Fruit fly (Drosophila melanogaster): ENCODE results near the gene trbl.

trbl gene

DNA sequence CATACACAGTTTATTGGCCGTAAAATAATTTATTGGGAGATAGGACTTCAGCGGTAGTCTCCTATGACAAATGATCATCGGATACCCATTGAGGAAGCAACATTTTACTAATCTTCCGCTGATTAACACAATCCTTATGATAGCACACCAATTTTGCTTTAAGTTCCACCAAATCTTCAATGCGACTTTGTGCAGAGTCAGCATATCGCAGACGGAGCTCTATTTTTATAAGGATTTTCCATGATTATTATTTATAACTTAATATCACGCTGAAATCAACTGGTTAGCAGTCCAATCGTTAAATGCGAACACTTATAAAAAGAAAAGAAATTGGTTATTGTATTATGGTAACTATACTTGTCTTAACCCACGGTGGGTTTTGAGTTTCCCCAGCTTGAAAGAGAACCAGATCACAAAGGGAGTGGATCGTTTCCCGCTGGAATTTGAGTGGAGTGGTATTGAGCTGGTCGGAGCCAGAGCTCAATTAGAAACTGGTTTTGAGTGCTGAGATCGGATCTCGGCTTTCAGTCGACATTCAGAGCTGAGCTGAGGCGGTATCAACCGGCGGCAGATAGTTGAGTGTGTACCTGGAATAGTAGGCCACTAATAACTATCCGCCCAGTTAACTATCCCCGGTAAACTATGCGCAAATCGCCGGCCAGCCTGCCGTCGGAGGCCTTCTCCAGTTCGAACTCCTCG lies 34.6 kb downstream of the trbl start, which contains the start of the genes Toll-9 and in:
Toll-9 (minus strand) TSS at position 51 of the 699 bp plus-strand sequence.
in (plus strand) TSS at position 525 of the 699 bp plus-strand sequence.
- TF ChIP-seq usp (GFP tag; optimal IDR thresholded peaks at IDR 0.05) (no peak), psq (optimal IDR thresholded peaks at IDR 0.05) (no peak)

DNA sequence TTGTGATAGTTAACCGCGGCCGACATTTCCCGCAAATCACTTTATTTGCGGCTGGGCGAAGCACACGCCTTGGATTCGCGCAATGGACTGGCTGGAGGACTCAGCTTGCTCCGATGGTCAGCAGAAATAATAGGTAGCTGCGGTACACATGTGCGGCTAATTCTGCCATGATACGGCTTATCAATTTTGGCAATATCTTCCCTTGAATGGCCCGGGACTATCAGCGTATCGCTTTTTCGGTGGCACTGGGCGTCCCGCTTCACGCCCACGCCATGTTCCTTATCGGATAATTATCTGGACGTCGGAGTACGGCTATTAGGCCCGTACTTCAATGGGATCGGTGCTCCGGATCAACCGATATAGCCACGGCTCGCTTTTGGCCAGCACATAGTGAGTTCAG lies 35.3 kb downstream of the trbl start:
- TF ChIP-seq Dll (optimal IDR thresholded peaks at IDR 0.05): no peak
- TF ChIP-seq usp (GFP tag; optimal IDR thresholded peaks at IDR 0.05): no peak
- no peak for TF ChIP-seq psq (optimal IDR thresholded peaks at IDR 0.05)
- TF ChIP-seq CG8478 (optimal IDR thresholded peaks at IDR 0.05): no peak
- no peak for TF ChIP-seq pan (optimal IDR thresholded peaks at IDR 0.05)
- TF ChIP-seq EcR (GFP tag; optimal IDR thresholded peaks at IDR 0.05): no peak

DNA sequence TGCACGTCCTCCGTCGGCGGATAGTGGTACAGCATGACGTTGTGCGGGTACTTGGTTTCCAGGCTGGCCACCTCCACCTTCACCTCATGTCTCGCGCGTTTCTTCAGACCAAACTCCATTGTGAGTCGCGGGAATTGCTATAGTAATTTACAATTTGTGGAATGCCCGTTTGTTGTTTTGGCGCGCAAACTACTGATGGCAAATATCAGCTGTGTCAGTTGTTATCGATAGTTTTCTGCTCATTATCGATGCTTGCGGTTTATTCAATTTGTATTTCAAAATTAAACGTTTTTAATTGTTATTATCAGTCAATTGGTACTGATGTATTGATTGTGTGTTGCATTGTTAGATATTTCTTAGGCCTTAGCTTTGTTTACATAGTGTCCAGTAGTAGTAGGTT lies 40.0 kb downstream of the trbl start, which contains the start of gene Prim2:
Prim2 (minus strand) TSS at position 197 of the 400 bp plus-strand sequence.
- no peak for TF ChIP-seq CG8478 (optimal IDR thresholded peaks at IDR 0.05)
- TF ChIP-seq pan (optimal IDR thresholded peaks at IDR 0.05): no peak
- no peak for TF ChIP-seq psq (optimal IDR thresholded peaks at IDR 0.05)
- no peak for TF ChIP-seq EcR (GFP tag; optimal IDR thresholded peaks at IDR 0.05)
- TF ChIP-seq usp (GFP tag; optimal IDR thresholded peaks at IDR 0.05): no peak
- no peak for TF ChIP-seq Dll (optimal IDR thresholded peaks at IDR 0.05)

DNA sequence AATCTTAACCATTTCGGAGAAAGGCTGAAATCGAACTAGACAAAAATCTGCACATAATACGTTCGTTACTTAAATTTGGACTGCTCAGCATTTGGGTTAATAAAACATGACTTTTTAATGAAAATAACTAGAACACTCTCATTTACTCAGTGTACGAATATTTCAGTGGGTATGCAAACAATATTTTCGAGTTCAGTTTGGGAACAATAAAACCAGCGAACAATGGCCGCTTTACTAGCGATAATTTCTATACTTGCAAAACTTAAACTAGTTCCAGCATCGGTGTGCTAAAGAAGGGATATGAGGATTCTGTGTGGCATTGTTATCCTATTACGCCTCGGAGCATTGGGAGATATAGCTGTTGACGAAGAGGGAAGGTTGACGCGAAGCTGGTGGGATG lies 43.2 kb downstream of the trbl start, which contains the start of gene CG5665:
CG5665 (plus strand) TSS at position 301 of the 400 bp plus-strand sequence.
- TF ChIP-seq psq (optimal IDR thresholded peaks at IDR 0.05) (no peak), CG8478 (optimal IDR thresholded peaks at IDR 0.05) (no peak), pan (optimal IDR thresholded peaks at IDR 0.05) (no peak), Dll (optimal IDR thresholded peaks at IDR 0.05) (no peak), usp (GFP tag; optimal IDR thresholded peaks at IDR 0.05) (no peak), EcR (GFP tag; optimal IDR thresholded peaks at IDR 0.05) (no peak)

DNA sequence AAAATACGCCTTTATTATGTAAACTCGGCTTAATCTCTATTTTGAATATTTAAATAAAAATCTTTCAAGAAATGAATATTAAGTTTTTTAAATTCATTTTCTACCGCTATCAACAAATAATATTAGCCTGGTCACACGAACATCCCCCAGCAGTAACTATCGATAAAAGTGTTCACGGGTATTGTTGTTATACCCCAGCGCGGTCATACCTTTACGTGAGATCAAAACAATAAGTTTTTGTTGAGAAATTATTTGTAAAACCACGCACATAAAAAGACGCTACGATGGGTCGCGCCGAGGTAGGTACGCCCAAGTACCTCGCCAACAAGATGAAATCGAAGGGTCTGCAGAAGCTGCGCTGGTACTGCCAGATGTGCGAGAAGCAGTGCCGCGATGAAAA lies 44.8 kb downstream of the trbl start, which contains the start of gene kin17:
kin17 (plus strand) TSS at position 195 of the 400 bp plus-strand sequence.
- TF ChIP-seq usp (GFP tag; optimal IDR thresholded peaks at IDR 0.05) (no peak), Dll (optimal IDR thresholded peaks at IDR 0.05) (no peak), psq (optimal IDR thresholded peaks at IDR 0.05) (no peak), pan (optimal IDR thresholded peaks at IDR 0.05) (no peak), EcR (GFP tag; optimal IDR thresholded peaks at IDR 0.05) (no peak), CG8478 (optimal IDR thresholded peaks at IDR 0.05) (no peak)

DNA sequence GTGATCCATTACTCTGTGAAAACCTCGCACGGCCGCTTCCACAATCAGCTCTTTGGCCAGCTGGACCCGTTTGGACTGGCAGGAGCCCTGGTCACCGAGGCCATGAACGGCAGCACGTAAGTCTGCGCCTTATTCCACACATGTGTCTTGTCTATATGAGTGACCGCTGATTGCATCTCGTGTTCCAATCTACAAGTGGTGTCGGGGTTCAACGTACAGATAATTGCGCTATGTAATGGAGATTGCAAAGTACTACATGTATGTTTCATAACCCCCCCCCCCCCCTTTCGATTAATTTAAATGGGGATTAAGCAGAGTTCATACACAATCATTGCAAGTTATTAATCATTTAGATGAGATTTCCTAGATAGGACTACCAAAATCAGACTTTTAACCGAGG lies 46.5 kb downstream of the trbl start:
- TF ChIP-seq CG8478 (optimal IDR thresholded peaks at IDR 0.05) (no peak), psq (optimal IDR thresholded peaks at IDR 0.05) (no peak), pan (optimal IDR thresholded peaks at IDR 0.05) (no peak), usp (GFP tag; optimal IDR thresholded peaks at IDR 0.05) (no peak), Dll (optimal IDR thresholded peaks at IDR 0.05) (no peak), EcR (GFP tag; optimal IDR thresholded peaks at IDR 0.05) (no peak)

DNA sequence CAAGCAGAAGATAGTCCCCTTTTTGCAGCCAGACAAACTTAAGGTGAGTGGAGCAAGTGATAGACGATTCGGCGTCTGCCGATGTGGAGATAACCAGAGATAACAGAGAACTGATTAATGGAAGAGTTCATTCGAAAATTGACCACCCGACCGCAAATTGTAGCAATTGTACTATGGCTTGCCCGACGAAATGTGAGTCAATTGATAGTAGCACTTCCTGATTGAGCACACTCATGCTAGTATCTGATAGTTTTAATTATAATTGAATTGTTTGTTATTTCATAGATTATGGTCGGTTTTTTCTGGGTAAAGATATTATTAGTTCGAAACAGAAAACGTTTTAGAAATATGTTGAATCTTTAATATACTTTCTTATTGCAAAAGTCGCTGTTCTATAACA lies 47.0 kb downstream of the trbl start:
- TF ChIP-seq psq (optimal IDR thresholded peaks at IDR 0.05): no peak
- no peak for TF ChIP-seq usp (GFP tag; optimal IDR thresholded peaks at IDR 0.05)
- no peak for TF ChIP-seq pan (optimal IDR thresholded peaks at IDR 0.05)
- TF ChIP-seq EcR (GFP tag; optimal IDR thresholded peaks at IDR 0.05): no peak
- TF ChIP-seq CG8478 (optimal IDR thresholded peaks at IDR 0.05): no peak
- TF ChIP-seq Dll (optimal IDR thresholded peaks at IDR 0.05): no peak

DNA sequence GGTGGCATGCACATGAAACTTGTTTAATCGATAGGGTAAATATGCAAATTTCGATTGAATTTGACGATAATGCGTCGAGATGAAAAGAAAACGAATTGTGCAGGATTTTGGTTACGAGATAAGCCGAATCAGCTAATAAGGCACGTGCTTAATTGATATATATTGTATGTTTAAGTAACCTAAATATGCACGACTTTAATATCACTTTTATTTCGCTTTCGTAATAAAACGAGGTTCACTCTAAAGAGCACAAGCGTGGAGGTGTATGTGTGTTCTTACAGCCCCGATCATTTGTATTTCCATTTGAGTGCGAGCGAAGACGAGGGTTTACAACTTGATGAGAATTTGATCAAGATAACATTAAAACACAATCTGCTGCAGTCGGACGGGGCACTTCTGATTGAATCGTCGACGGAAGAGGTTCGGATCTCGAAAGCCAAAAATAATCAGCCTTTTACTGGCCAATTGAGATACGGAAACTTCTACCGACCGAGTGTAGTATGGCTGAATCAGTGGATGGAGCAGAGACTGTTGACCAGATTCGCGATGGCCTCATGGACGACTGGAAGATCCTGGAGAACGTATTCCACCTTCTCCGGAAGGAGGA lies 47.6 kb downstream of the trbl start:
- TF ChIP-seq Dll (optimal IDR thresholded peaks at IDR 0.05) (no peak), psq (optimal IDR thresholded peaks at IDR 0.05) (no peak), pan (optimal IDR thresholded peaks at IDR 0.05) (no peak), usp (GFP tag; optimal IDR thresholded peaks at IDR 0.05) (no peak), EcR (GFP tag; optimal IDR thresholded peaks at IDR 0.05) (no peak), CG8478 (optimal IDR thresholded peaks at IDR 0.05) (no peak)

DNA sequence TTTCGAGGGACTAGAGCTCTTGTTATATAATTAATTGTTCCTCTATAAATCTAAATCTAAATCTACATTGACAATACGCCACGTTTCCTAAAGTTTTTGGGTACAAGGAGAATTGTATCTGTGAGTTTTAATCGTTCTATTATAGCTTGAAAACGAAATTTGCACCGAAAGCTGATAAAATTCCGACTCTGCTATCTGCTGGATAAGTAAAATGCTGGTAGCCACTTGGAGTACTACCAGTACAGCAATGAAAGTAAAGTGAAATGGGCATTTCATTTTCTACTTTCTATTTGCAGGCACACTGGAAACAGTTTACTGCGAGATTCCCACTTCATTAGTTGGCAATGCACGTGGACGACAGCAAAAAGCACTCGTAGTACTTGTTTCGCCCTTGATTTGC lies 48.3 kb downstream of the trbl start, which contains the start of gene CG5618:
CG5618 (plus strand) TSS at position 301 of the 400 bp plus-strand sequence.
- TF ChIP-seq Dll (optimal IDR thresholded peaks at IDR 0.05) (no peak), usp (GFP tag; optimal IDR thresholded peaks at IDR 0.05) (no peak), CG8478 (optimal IDR thresholded peaks at IDR 0.05) (no peak), EcR (GFP tag; optimal IDR thresholded peaks at IDR 0.05) (no peak), psq (optimal IDR thresholded peaks at IDR 0.05) (no peak)

DNA sequence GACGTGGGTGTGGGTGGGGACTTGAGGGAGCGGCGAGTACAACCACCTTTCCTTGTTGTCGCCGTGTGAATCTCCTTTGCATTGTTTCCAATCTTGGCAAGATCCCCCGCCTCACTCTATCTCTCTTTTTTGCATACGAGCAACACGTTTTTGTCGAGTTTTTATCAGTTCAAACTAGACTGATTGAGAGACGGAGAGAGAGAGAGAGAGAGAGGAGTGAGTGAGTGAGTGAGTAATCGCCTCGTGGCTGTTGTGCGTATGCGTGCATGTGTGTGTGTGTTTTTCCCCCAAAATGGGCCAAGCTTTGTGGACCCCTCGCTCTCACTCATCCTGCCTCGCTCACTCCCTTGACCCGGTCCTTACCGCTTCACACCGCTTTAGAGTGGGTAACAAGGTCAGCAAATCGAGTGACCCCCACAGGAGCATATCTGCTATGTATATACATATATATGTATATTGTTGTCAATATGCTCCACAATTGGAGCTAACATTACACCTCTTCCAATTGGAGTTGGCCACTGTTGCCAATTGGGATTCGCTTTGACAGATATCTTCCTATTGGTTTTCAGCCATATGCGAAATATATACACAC lies 52.0 kb downstream of the trbl start:
- TF ChIP-seq EcR (GFP tag; optimal IDR thresholded peaks at IDR 0.05): peak in 1 of 2 experiments; percentile 85
- no peak for TF ChIP-seq CG8478 (optimal IDR thresholded peaks at IDR 0.05)
- TF ChIP-seq pan (optimal IDR thresholded peaks at IDR 0.05): no peak

DNA sequence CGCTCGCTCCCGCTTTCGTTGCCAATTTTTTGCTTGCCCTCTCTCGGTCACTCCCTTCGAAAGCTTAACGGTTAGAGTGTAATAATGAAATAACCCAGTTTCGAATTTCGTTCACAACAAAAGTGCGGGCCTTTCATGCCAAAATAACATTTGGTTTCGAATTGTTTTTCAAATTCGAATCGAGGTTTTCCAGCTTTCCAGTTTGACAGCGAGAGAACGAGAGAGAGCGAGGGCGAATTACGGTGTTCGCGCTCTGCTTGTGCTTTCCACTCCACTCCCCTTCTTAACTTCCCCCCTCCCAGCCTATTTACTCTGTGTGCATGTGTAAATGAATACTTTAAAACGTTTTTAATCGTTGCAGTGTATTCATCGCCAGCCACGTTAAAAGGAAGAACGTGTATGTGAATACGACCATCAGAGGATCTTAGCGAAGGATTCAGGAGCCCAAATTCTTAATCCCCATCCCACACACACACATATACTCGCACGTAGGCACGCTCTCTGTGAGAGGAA lies 52.8 kb downstream of the trbl start:
- peak in 1 of 2 experiments; percentile 10 for TF ChIP-seq EcR (GFP tag; optimal IDR thresholded peaks at IDR 0.05)
- no peak for TF ChIP-seq pan (optimal IDR thresholded peaks at IDR 0.05)
